Worm (Caenorhabditis elegans) whole organism, L2 larva: ENCODE data around the gene ztf-30.

Source experiments
- R02D3.7 ChIP-seq: fragments of 150-350 bp; optimal IDR thresholded peaks from 2 replicates; lab custom pipeline; 2014; ENCODE audit warnings: missing biosample characterization, missing genetic modification characterization
- Y55F3AM.14 ChIP-seq: fragments of 200-800 bp; sonication (Bioruptor generic); optimal IDR thresholded peaks from 2 replicates; lab custom pipeline; 2018; ENCODE audit warnings: mild to moderate bottlenecking, missing genetic modification characterization, missing compliant biosample characterization
- ZK546.5 ChIP-seq: sonication (generic microtip); optimal IDR thresholded peaks from 2 replicates; lab custom pipeline; 2017; ENCODE audit warnings: missing biosample characterization, missing genetic modification characterization
- alr-1 ChIP-seq: fragments of 150-350 bp; optimal IDR thresholded peaks from 2 replicates; lab custom pipeline; 2014; ENCODE audit warnings: missing biosample characterization, missing genetic modification characterization
- aly-2 ChIP-seq: fragments of 150-350 bp; optimal IDR thresholded peaks from 2 replicates; lab custom pipeline; 2014; ENCODE audit warnings: missing biosample characterization, missing genetic modification characterization
- ama-1 ChIP-seq: fragments of 150-350 bp; optimal IDR thresholded peaks from 2 replicates; lab custom pipeline; 2018; ENCODE audit warnings: inconsistent platforms
- blmp-1 ChIP-seq: sonication (generic microtip); optimal IDR thresholded peaks from 2 replicates; lab custom pipeline; 2017; ENCODE audit warnings: missing genetic modification characterization, mild to moderate bottlenecking, missing compliant biosample characterization, antibody characterized with exemption, moderate library complexity; ENCODE audit not compliant: insufficient read depth
- ceh-16 ChIP-seq: fragments of 150-350 bp; optimal IDR thresholded peaks from 2 replicates; lab custom pipeline; 2014; ENCODE audit warnings: missing biosample characterization, missing genetic modification characterization
- ceh-82 ChIP-seq: fragments of 150-350 bp; optimal IDR thresholded peaks from 2 replicates; lab custom pipeline; 2014; ENCODE audit warnings: missing biosample characterization, missing genetic modification characterization
- crh-2 ChIP-seq: sonication (generic microtip); optimal IDR thresholded peaks from 2 replicates; lab custom pipeline; 2017; ENCODE audit warnings: missing biosample characterization, missing genetic modification characterization
- egl-27 ChIP-seq: sonication (generic microtip); optimal IDR thresholded peaks from 3 replicates; lab custom pipeline; 2017; ENCODE audit warnings: missing biosample characterization, missing genetic modification reagents, missing genetic modification characterization
- elt-1 ChIP-seq: fragments of 150-350 bp; optimal IDR thresholded peaks from 2 replicates; lab custom pipeline; 2014; ENCODE audit warnings: missing biosample characterization, missing genetic modification characterization
- elt-3 ChIP-seq: sonication (generic microtip); optimal IDR thresholded peaks from 2 replicates; lab custom pipeline; 2017; ENCODE audit warnings: missing biosample characterization, missing genetic modification characterization
- fos-1 ChIP-seq: fragments of 150-350 bp; optimal IDR thresholded peaks from 2 replicates; lab custom pipeline; 2014; ENCODE audit warnings: missing biosample characterization, missing genetic modification characterization
- lin-11 ChIP-seq: fragments of 150-350 bp; sonication (generic microtip); optimal IDR thresholded peaks from 2 replicates; lab custom pipeline; 2014; ENCODE audit warnings: missing biosample characterization, missing genetic modification characterization, inconsistent platforms, mixed read lengths
- lin-39 ChIP-seq: fragments of 150-350 bp; optimal IDR thresholded peaks from 2 replicates; lab custom pipeline; 2014; ENCODE audit warnings: missing biosample characterization, missing genetic modification reagents, missing genetic modification characterization
- mab-5 ChIP-seq: fragments of 150-350 bp; optimal IDR thresholded peaks from 2 replicates; lab custom pipeline; 2014; ENCODE audit warnings: missing biosample characterization, missing genetic modification characterization
- mbf-1 ChIP-seq: sonication (generic microtip); optimal IDR thresholded peaks from 2 replicates; lab custom pipeline; 2017; ENCODE audit warnings: missing biosample characterization, missing genetic modification characterization
- nhr-11 ChIP-seq: fragments of 150-350 bp; optimal IDR thresholded peaks from 2 replicates; lab custom pipeline; 2014; ENCODE audit warnings: missing biosample characterization, missing genetic modification characterization
- nhr-129 ChIP-seq: fragments of 150-350 bp; optimal IDR thresholded peaks from 2 replicates; lab custom pipeline; 2014; ENCODE audit warnings: missing biosample characterization, missing genetic modification characterization
- nhr-23 ChIP-seq: fragments of 150-350 bp; optimal IDR thresholded peaks from 2 replicates; lab custom pipeline; 2014; ENCODE audit warnings: missing biosample characterization, missing genetic modification reagents, missing genetic modification characterization
- nhr-237 ChIP-seq: fragments of 150-350 bp; optimal IDR thresholded peaks from 2 replicates; lab custom pipeline; 2014; ENCODE audit warnings: missing biosample characterization, missing genetic modification characterization
- nhr-25 ChIP-seq: fragments of 150-350 bp; sonication (generic microtip); optimal IDR thresholded peaks from 3 replicates; lab custom pipeline; 2014; ENCODE audit warnings: missing biosample characterization, missing genetic modification characterization
- nhr-6 ChIP-seq: fragments of 150-350 bp; optimal IDR thresholded peaks from 2 replicates; lab custom pipeline; 2014; ENCODE audit warnings: missing biosample characterization, missing genetic modification characterization
- nhr-77 ChIP-seq: fragments of 150-350 bp; optimal IDR thresholded peaks from 2 replicates; lab custom pipeline; 2014; ENCODE audit warnings: missing biosample characterization, missing genetic modification characterization
- peb-1 ChIP-seq: fragments of 150-350 bp; optimal IDR thresholded peaks from 2 replicates; lab custom pipeline; 2014; ENCODE audit warnings: missing biosample characterization, missing genetic modification characterization
- sem-4 ChIP-seq: fragments of 150-350 bp; optimal IDR thresholded peaks from 2 replicates; lab custom pipeline; 2014; ENCODE audit warnings: missing biosample characterization, missing genetic modification reagents, missing genetic modification characterization
- skn-1 ChIP-seq: sonication (generic microtip); optimal IDR thresholded peaks from 2 replicates; lab custom pipeline; 2017; ENCODE audit warnings: missing biosample characterization, missing genetic modification characterization
- sma-3 ChIP-seq: sonication (generic microtip); optimal IDR thresholded peaks from 2 replicates; lab custom pipeline; 2016; ENCODE audit warnings: missing genetic modification reagents, missing genetic modification characterization, missing compliant biosample characterization
- sma-9 ChIP-seq, 2 experiments: fragments of 150-350 bp in 1 of 2; sonication (generic microtip) in 1 of 2; optimal IDR thresholded peaks; 2 replicates each; lab custom pipeline; 2014 to 2016; ENCODE audit warnings: missing genetic modification characterization in 2 of 2, mild to moderate bottlenecking in 1 of 2, missing biosample characterization in 1 of 2, missing compliant biosample characterization in 1 of 2, missing genetic modification reagents in 1 of 2, moderate library complexity in 1 of 2
- snpc-4 ChIP-seq: fragments of 150-350 bp; optimal IDR thresholded peaks from 2 replicates; lab custom pipeline; 2014; ENCODE audit warnings: missing biosample characterization, missing genetic modification characterization
- unc-39 ChIP-seq: fragments of 150-350 bp; optimal IDR thresholded peaks from 2 replicates; lab custom pipeline; 2014; ENCODE audit warnings: missing biosample characterization, missing genetic modification characterization
- zag-1 ChIP-seq: fragments of 150-350 bp; optimal IDR thresholded peaks from 2 replicates; lab custom pipeline; 2014; ENCODE audit warnings: missing biosample characterization, missing genetic modification characterization
- ztf-1 ChIP-seq: fragments of 200-800 bp; sonication (Bioruptor generic); conservative IDR thresholded peaks from 2 replicates; pipeline ENCODE4 v1.3.6; 2022; ENCODE audit warnings: missing genetic modification characterization, missing compliant biosample characterization
- ztf-11 ChIP-seq: sonication (generic microtip); optimal IDR thresholded peaks from 2 replicates; lab custom pipeline; 2017; ENCODE audit warnings: missing biosample characterization, missing genetic modification characterization

ztf-30 gene

ce11 chrIII:8588592-8589153 is 9.0 kb downstream of the ztf-30 start, which contains the start of gene glr-1:
Gene glr-1 (minus strand): TSS chrIII:8588642.
- TF ChIP-seq ama-1 (no peak), nhr-11 (tag; lab: Kevin White, UChicago) (no peak), mbf-1 (tag; lab: Kevin White, UChicago) (no peak), elt-3 (tag; lab: Kevin White, UChicago) (no peak), peb-1 (tag; lab: Kevin White, UChicago) (no peak), lin-11 (tag; lab: Kevin White, UChicago) (no peak), lin-39 (tag; lab: Kevin White, UChicago) (no peak), aly-2 (tag; lab: Kevin White, UChicago) (no peak), nhr-77 (tag; lab: Kevin White, UChicago) (no peak), ztf-11 (tag; lab: Kevin White, UChicago) (no peak), ceh-16 (tag; lab: Kevin White, UChicago) (no peak), ZK546.5 (tag; lab: Kevin White, UChicago) (no peak), fos-1 (no peak), zag-1 (tag; lab: Kevin White, UChicago) (no peak), R02D3.7 (no peak), nhr-237 (no peak)

DNA sequence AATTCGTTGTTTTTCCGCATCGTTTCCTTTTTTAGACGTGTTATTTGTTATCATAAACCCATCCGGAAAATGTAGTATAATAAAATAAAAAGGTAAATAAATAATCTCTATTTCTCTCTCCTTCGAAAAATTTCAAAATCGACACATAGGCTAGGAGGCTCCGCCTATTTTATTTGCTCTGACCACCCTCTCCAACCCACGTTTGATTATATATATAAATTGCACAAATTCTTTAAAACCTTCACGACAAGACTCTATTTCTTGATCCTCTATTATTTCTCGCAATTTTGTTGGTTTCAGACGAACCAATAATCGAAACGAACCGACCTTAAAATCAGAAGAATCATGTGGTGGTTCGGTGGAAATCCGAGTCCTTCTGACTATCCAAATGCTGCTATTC is 16.9 kb downstream of the ztf-30 start, which contains the start of gene doxa-1:
doxa-1 (plus strand) TSS at position 301 of the 400 bp plus-strand sequence.
- TF ChIP-seq nhr-23 (tag; lab: Kevin White, UChicago) (no peak), alr-1 (tag; lab: Kevin White, UChicago) (no peak), ceh-16 (tag; lab: Kevin White, UChicago) (no peak), zag-1 (tag; lab: Kevin White, UChicago) (no peak), nhr-11 (tag; lab: Kevin White, UChicago) (no peak), Y55F3AM.14 (GFP tag; lab: Kevin White, UChicago) (no peak), crh-2 (tag; lab: Kevin White, UChicago) (no peak)

ce11 chrIII:8579367-8579766 is 18.3 kb downstream of the ztf-30 start:
- TF ChIP-seq aly-2 (tag; lab: Kevin White, UChicago) (no peak), sma-9 (GFP tag; optimal IDR thresholded peaks at IDR 0.05; lab: Kevin White, UChicago) (peak; percentile 11), sma-9 (tag; optimal IDR thresholded peaks at IDR 0.05; lab: Kevin White, UChicago) (no peak), nhr-25 (peak; percentile 48), Y55F3AM.14 (GFP tag; lab: Kevin White, UChicago) (no peak), fos-1 (peak; percentile 4), crh-2 (tag; lab: Kevin White, UChicago) (peak; percentile 22), snpc-4 (no peak), nhr-11 (tag; lab: Kevin White, UChicago) (no peak), elt-3 (tag; lab: Kevin White, UChicago) (no peak), ZK546.5 (tag; lab: Kevin White, UChicago) (no peak), nhr-129 (tag; lab: Kevin White, UChicago) (no peak), ceh-16 (tag; lab: Kevin White, UChicago) (no peak), sma-3 (GFP tag; lab: Kevin White, UChicago) (no peak), ceh-82 (tag; lab: Kevin White, UChicago) (no peak), elt-1 (tag; lab: Kevin White, UChicago) (no peak), egl-27 (tag; lab: Kevin White, UChicago) (no peak), sem-4 (tag; lab: Kevin White, UChicago) (no peak), mab-5 (tag; lab: Kevin White, UChicago) (no peak), alr-1 (tag; lab: Kevin White, UChicago) (no peak), peb-1 (tag; lab: Kevin White, UChicago) (no peak), unc-39 (tag; lab: Kevin White, UChicago) (no peak), nhr-6 (tag; lab: Kevin White, UChicago) (no peak), lin-39 (tag; lab: Kevin White, UChicago) (no peak), R02D3.7 (no peak), blmp-1 (tag; lab: Kevin White, UChicago) (peak; percentile 92), ztf-1 (no peak)

DNA sequence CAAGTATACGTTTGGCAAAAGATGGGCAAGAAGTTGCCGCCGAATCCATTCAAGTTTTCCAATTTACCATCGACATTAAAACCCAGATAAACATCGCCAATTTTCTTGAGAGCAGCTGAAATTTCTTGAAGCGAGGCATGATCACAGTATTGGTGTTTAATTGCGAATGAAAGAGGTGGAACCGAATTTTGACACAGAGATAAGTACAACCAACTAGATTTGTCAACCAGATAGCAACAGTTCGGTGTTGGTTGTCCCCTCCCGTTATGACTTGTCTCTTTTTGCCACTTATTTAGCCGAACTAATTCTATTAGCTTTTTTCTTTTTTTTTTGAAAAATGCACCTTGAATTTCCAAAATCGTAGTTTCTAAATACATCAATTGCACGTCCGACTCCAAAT is 19.3 kb downstream of the ztf-30 start:
- TF ChIP-seq skn-1 (tag; lab: Kevin White, UChicago) (no peak), blmp-1 (tag; lab: Kevin White, UChicago) (no peak), lin-11 (tag; lab: Kevin White, UChicago) (no peak)
